Fruit fly (Drosophila melanogaster) whole organism, pupa: ENCODE data around the gene AGO2.

Source experiments
- CG10348 ChIP-seq: fragments of 200-800 bp; sonication (Bioruptor generic); IDR thresholded peaks from 2 replicates; pipeline ENCODE4 v1.3.6; 2022; ENCODE audit warnings: missing biosample characterization, missing genetic modification characterization
- CG12605 ChIP-seq: fragments of 200-800 bp; sonication (Bioruptor generic); IDR thresholded peaks from 2 replicates; pipeline ENCODE4 v1.3.6; 2022; ENCODE audit warnings: missing biosample characterization, missing genetic modification characterization
- CG13204 ChIP-seq: fragments of 200-800 bp; sonication (Bioruptor generic); optimal IDR thresholded peaks from 2 replicates; lab custom pipeline; 2018; ENCODE audit warnings: missing biosample characterization, mild to moderate bottlenecking, missing genetic modification characterization, moderate library complexity
- CG14655 ChIP-seq: fragments of 200-800 bp; sonication (Bioruptor generic); optimal IDR thresholded peaks from 3 replicates; lab custom pipeline; 2017; ENCODE audit warnings: mild to moderate bottlenecking, missing biosample characterization, missing genetic modification reagents, missing genetic modification characterization
- CG15710 ChIP-seq: fragments of 200-800 bp; sonication (Bioruptor generic); optimal IDR thresholded peaks from 2 replicates; lab custom pipeline; 2018; ENCODE audit warnings: missing biosample characterization, mild to moderate bottlenecking, missing genetic modification characterization, moderate library complexity
- CG17806 ChIP-seq: fragments of 200-800 bp; sonication (Bioruptor generic); optimal IDR thresholded peaks from 2 replicates; lab custom pipeline; 2018; ENCODE audit warnings: missing biosample characterization, mild to moderate bottlenecking, missing genetic modification characterization, moderate library complexity
- CG32121 ChIP-seq: fragments of 200-800 bp; sonication (Bioruptor generic); IDR thresholded peaks from 2 replicates; pipeline ENCODE4 v1.3.6; 2022; ENCODE audit warnings: missing biosample characterization, missing genetic modification characterization
- CG34367 ChIP-seq: fragments of 200-800 bp; sonication (Bioruptor generic); optimal IDR thresholded peaks from 2 replicates; lab custom pipeline; 2018; ENCODE audit warnings: missing biosample characterization, mild to moderate bottlenecking, missing genetic modification characterization
- CG4496 ChIP-seq: fragments of 200-800 bp; sonication (Bioruptor generic); IDR thresholded peaks from 3 replicates; pipeline ENCODE4 v1.3.6; 2022; ENCODE audit warnings: missing biosample characterization, missing genetic modification characterization
- CG8159 ChIP-seq: fragments of 200-800 bp; sonication (Bioruptor generic); optimal IDR thresholded peaks from 3 replicates; lab custom pipeline; 2018; ENCODE audit warnings: missing biosample characterization, mild to moderate bottlenecking, missing genetic modification characterization, moderate library complexity
- CG8301 ChIP-seq: fragments of 200-800 bp; sonication (Bioruptor generic); optimal IDR thresholded peaks from 2 replicates; lab custom pipeline; 2018; ENCODE audit warnings: missing biosample characterization, mild to moderate bottlenecking, missing genetic modification characterization
- CG9948 ChIP-seq: fragments of 200-800 bp; sonication (Bioruptor generic); optimal IDR thresholded peaks from 2 replicates; lab custom pipeline; 2018; ENCODE audit warnings: missing biosample characterization, mild to moderate bottlenecking, missing genetic modification characterization, moderate library complexity
- D1 ChIP-seq: fragments of 200-800 bp; sonication (Bioruptor generic); optimal IDR thresholded peaks from 2 replicates; lab custom pipeline; 2018; ENCODE audit warnings: missing biosample characterization, mild to moderate bottlenecking, missing genetic modification characterization, moderate library complexity
- EcR ChIP-seq: fragments of 200-800 bp; sonication (Bioruptor generic); optimal IDR thresholded peaks from 3 replicates; lab custom pipeline; 2019; ENCODE audit warnings: missing biosample characterization, missing genetic modification characterization, mild to moderate bottlenecking, moderate library complexity, missing genetic modification reagents
- Ets98B ChIP-seq: fragments of 200-800 bp; sonication (Bioruptor generic); IDR thresholded peaks from 2 replicates; pipeline ENCODE4 v1.3.6; 2022; ENCODE audit warnings: missing biosample characterization, missing genetic modification characterization
- Pif1A ChIP-seq: fragments of 200-800 bp; sonication (Bioruptor generic); optimal IDR thresholded peaks from 3 replicates; lab custom pipeline; 2016; ENCODE audit warnings: missing biosample characterization, missing genetic modification characterization
- Pif1B ChIP-seq: fragments of 200-800 bp; sonication (Bioruptor generic); optimal IDR thresholded peaks from 3 replicates; lab custom pipeline; 2016; ENCODE audit warnings: missing biosample characterization, missing genetic modification characterization
- Snoo ChIP-seq: fragments of 200-800 bp; sonication (Bioruptor generic); optimal IDR thresholded peaks from 3 replicates; lab custom pipeline; 2017; ENCODE audit warnings: missing biosample characterization, mild to moderate bottlenecking, missing genetic modification characterization, inconsistent platforms
- fd96Ca ChIP-seq: fragments of 200-800 bp; sonication (Bioruptor generic); IDR thresholded peaks from 3 replicates; pipeline ENCODE4 v1.3.6; 2022; ENCODE audit warnings: missing biosample characterization, missing genetic modification characterization
- gl ChIP-seq: fragments of 200-800 bp; sonication (Bioruptor generic); optimal IDR thresholded peaks from 2 replicates; lab custom pipeline; 2018; ENCODE audit warnings: missing biosample characterization, mild to moderate bottlenecking, missing genetic modification characterization
- rn ChIP-seq: fragments of 200-800 bp; sonication (Bioruptor generic); IDR thresholded peaks from 2 replicates; pipeline ENCODE4 v1.3.6; 2022; ENCODE audit warnings: missing biosample characterization, missing genetic modification characterization

Gene AGO2

dm6 chr3L:15508750-15509149 lies 45.2 kb upstream of the AGO2 start, which contains the start of gene Z600:
TSS of gene Z600 (plus strand) at chr3L:15509061.
- TF ChIP-seq CG12605 (no peak), CG9948 (no peak), CG32121 (no peak), Snoo (tag; lab: Kevin White, UChicago) (no peak), rn (no peak), CG15710 (tag; lab: Kevin White, UChicago) (no peak), CG4496 (GFP tag; lab: Robert Waterston, UW) (no peak), CG8159 (tag; lab: Kevin White, UChicago) (no peak), Pif1B (GFP tag; lab: Kevin White, UChicago) (no peak), D1 (tag; lab: Kevin White, UChicago) (no peak), CG10348 (GFP tag; lab: Robert Waterston, UW) (no peak)

- no peak for TF ChIP-seq EcR (GFP tag; lab: Kevin White, UChicago)
- TF ChIP-seq CG15710 (tag; lab: Kevin White, UChicago): no peak
- TF ChIP-seq gl (tag; lab: Kevin White, UChicago): no peak
- no peak for TF ChIP-seq Pif1B (GFP tag; lab: Kevin White, UChicago)
- TF ChIP-seq CG13204: no peak
- no peak for TF ChIP-seq Ets98B (GFP tag; lab: Robert Waterston, UW)
- TF ChIP-seq fd96Ca: no peak
- no peak for TF ChIP-seq Pif1A (GFP tag; lab: Kevin White, UChicago)
- no peak for TF ChIP-seq CG32121
- TF ChIP-seq, all 21 proteins: peak for 0
These were observed 44.5 kb upstream of the AGO2 start, which contains the start of the genes gdl and gdl-ORF39 for dm6 chr3L:15509398-15509797. TSS of gene gdl (plus strand) at chr3L:15509445. TSS of gene gdl-ORF39 (plus strand) at chr3L:15509445.

dm6 chr3L:15510787-15511186 lies 43.1 kb upstream of the AGO2 start, which contains the start of gene MsrA:
TSS of gene MsrA (plus strand) at chr3L:15511052.
- TF ChIP-seq CG12605: peak; percentile 30; the same call in 1 of the 2 replicates
- peak; percentile 9 for TF ChIP-seq Pif1A (GFP tag; lab: Kevin White, UChicago)
- no peak for TF ChIP-seq D1 (tag; lab: Kevin White, UChicago)
- TF ChIP-seq Pif1B (GFP tag; lab: Kevin White, UChicago): peak; percentile 15
- no peak for TF ChIP-seq rn
- no peak for TF ChIP-seq CG13204
- no peak for TF ChIP-seq CG9948
- TF ChIP-seq fd96Ca: no peak
- TF ChIP-seq CG10348 (GFP tag; lab: Robert Waterston, UW): no peak
- no peak for TF ChIP-seq CG32121
- TF ChIP-seq CG14655 (GFP tag; lab: Kevin White, UChicago): no peak
- TF ChIP-seq Snoo (tag; lab: Kevin White, UChicago): no peak
- TF ChIP-seq CG15710 (tag; lab: Kevin White, UChicago): no peak
- TF ChIP-seq EcR (GFP tag; lab: Kevin White, UChicago): peak; percentile 1
- peak; percentile 18 for TF ChIP-seq gl (tag; lab: Kevin White, UChicago)

dm6 chr3L:15511688-15512250 lies 42.1 kb upstream of the AGO2 start:
- TF ChIP-seq CG10348 (GFP tag; lab: Robert Waterston, UW): no peak
- TF ChIP-seq CG8301 (tag; lab: Kevin White, UChicago): no peak
- no peak for TF ChIP-seq CG13204
- TF ChIP-seq CG34367: no peak
- TF ChIP-seq CG32121: no peak
- TF ChIP-seq EcR (GFP tag; lab: Kevin White, UChicago): peak; percentile 68
- TF ChIP-seq rn: no peak
- TF ChIP-seq CG9948: no peak
- no peak for TF ChIP-seq CG14655 (GFP tag; lab: Kevin White, UChicago)
- no peak for TF ChIP-seq Snoo (tag; lab: Kevin White, UChicago)
- TF ChIP-seq CG4496 (GFP tag; lab: Robert Waterston, UW): no peak
- no peak for TF ChIP-seq fd96Ca
- no peak for TF ChIP-seq D1 (tag; lab: Kevin White, UChicago)
- TF ChIP-seq CG12605: no peak
- TF ChIP-seq CG17806: no peak
- no peak for TF ChIP-seq CG8159 (tag; lab: Kevin White, UChicago)
- no peak for TF ChIP-seq gl (tag; lab: Kevin White, UChicago)
- no peak for TF ChIP-seq Pif1A (GFP tag; lab: Kevin White, UChicago)
- peak; percentile 32 for TF ChIP-seq Pif1B (GFP tag; lab: Kevin White, UChicago)
- TF ChIP-seq Ets98B (GFP tag; lab: Robert Waterston, UW): no peak
- TF ChIP-seq CG15710 (tag; lab: Kevin White, UChicago): peak; percentile 2

- TF ChIP-seq CG15710 (tag; lab: Kevin White, UChicago) (no peak), Pif1B (GFP tag; lab: Kevin White, UChicago) (no peak), CG14655 (GFP tag; lab: Kevin White, UChicago) (no peak), CG13204 (no peak), gl (tag; lab: Kevin White, UChicago) (no peak), CG8301 (tag; lab: Kevin White, UChicago) (no peak), Snoo (tag; lab: Kevin White, UChicago) (no peak), CG32121 (no peak), Ets98B (GFP tag; lab: Robert Waterston, UW) (no peak)
These were observed 40.6 kb upstream of the AGO2 start for dm6 chr3L:15513264-15513663.

- TF ChIP-seq CG14655 (GFP tag; lab: Kevin White, UChicago) (no peak), CG4496 (GFP tag; lab: Robert Waterston, UW) (no peak), Pif1B (GFP tag; lab: Kevin White, UChicago) (no peak), Ets98B (GFP tag; lab: Robert Waterston, UW) (no peak), fd96Ca (no peak), CG15710 (tag; lab: Kevin White, UChicago) (no peak), CG34367 (no peak), EcR (GFP tag; lab: Kevin White, UChicago) (no peak), CG12605 (no peak), CG13204 (no peak), CG9948 (no peak), CG8159 (tag; lab: Kevin White, UChicago) (no peak), D1 (tag; lab: Kevin White, UChicago) (no peak), rn (no peak), Snoo (tag; lab: Kevin White, UChicago) (no peak), Pif1A (GFP tag; lab: Kevin White, UChicago) (no peak), CG8301 (tag; lab: Kevin White, UChicago) (no peak), CG32121 (no peak)
These were observed 40.2 kb upstream of the AGO2 start for dm6 chr3L:15513726-15514125.
